Worm (Caenorhabditis elegans) whole organism, early embryonic: ENCODE measurements around the gene ech-9.

Experiments
- ama-1 ChIP-seq: fragments of 150-350 bp; optimal IDR thresholded peaks from 2 replicates; lab custom pipeline; 2014
- hnd-1 ChIP-seq: sonication (generic microtip); optimal IDR thresholded peaks from 2 replicates; lab custom pipeline; 2016; ENCODE audit warnings: missing genetic modification characterization, missing compliant biosample characterization
- pes-1 ChIP-seq: fragments of 200-800 bp; sonication (Bioruptor generic); IDR thresholded peaks from 2 replicates; pipeline ENCODE4 v1.3.6; 2022; ENCODE audit warnings: missing genetic modification reagents, missing genetic modification characterization, missing compliant biosample characterization
- sea-1 ChIP-seq: fragments of 200-800 bp; sonication (Bioruptor generic); conservative IDR thresholded peaks from 2 replicates; pipeline ENCODE4 v1.3.6; 2022; ENCODE audit warnings: missing genetic modification characterization, missing compliant biosample characterization
- tbx-11 ChIP-seq: fragments of 200-800 bp; sonication (Bioruptor generic); IDR thresholded peaks from 2 replicates; pipeline ENCODE4 v1.3.6; 2022; ENCODE audit warnings: missing genetic modification characterization, missing compliant biosample characterization
- tra-4 ChIP-seq: sonication (generic microtip); optimal IDR thresholded peaks from 2 replicates; lab custom pipeline; 2017; ENCODE audit warnings: missing genetic modification characterization, missing compliant biosample characterization

ce11 chrIV:10227534-10227933, 7.6 kb downstream of the ech-9 start, which contains the start of gene F01G10.6:
- TF ChIP-seq hnd-1 (tag; lab: Kevin White, UChicago) (no peak), tra-4 (tag; lab: Kevin White, UChicago) (no peak), pes-1 (no peak), sea-1 (GFP tag; lab: Robert Waterston, UW) (no peak), tbx-11 (GFP tag; lab: Robert Waterston, UW) (no peak), ama-1 (lab: Kevin White, UChicago) (no peak)
